Fruit fly (Drosophila melanogaster) whole organism, embryonic: Measurements from ENCODE around the gene CG31344.

Source experiments
- CG10321 ChIP-seq: fragments of 200-800 bp; sonication (Bioruptor generic); IDR thresholded peaks from 2 replicates; pipeline ENCODE4 v1.3.6; 2022; ENCODE audit warnings: missing biosample characterization, missing genetic modification characterization
- CG10979 ChIP-seq: fragments of 200-800 bp; sonication (Bioruptor generic); optimal IDR thresholded peaks from 2 replicates; lab custom pipeline; 2018; ENCODE audit warnings: missing biosample characterization, mild to moderate bottlenecking, missing genetic modification characterization, moderate library complexity
- CG12219 ChIP-seq: fragments of 200-800 bp; sonication (Bioruptor generic); optimal IDR thresholded peaks from 3 replicates; lab custom pipeline; 2018; ENCODE audit warnings: missing biosample characterization, mild to moderate bottlenecking, missing genetic modification characterization
- CG12769 ChIP-seq: fragments of 200-800 bp; sonication (Bioruptor generic); optimal IDR thresholded peaks from 2 replicates; lab custom pipeline; 2019; ENCODE audit warnings: missing biosample characterization, mild to moderate bottlenecking, missing genetic modification characterization, moderate library complexity
- CG13775 ChIP-seq: fragments of 200-800 bp; sonication (Bioruptor generic); optimal IDR thresholded peaks from 3 replicates; lab custom pipeline; 2017; ENCODE audit warnings: missing biosample characterization, mild to moderate bottlenecking, missing genetic modification characterization
- CG17186 ChIP-seq: fragments of 200-800 bp; sonication (Bioruptor generic); optimal IDR thresholded peaks from 3 replicates; lab custom pipeline; 2017; ENCODE audit warnings: missing biosample characterization, missing genetic modification reagents, missing genetic modification characterization
- CG17359 ChIP-seq: fragments of 200-800 bp; sonication (Bioruptor generic); optimal IDR thresholded peaks from 3 replicates; lab custom pipeline; 2018; ENCODE audit warnings: missing biosample characterization, mild to moderate bottlenecking, missing genetic modification characterization, moderate library complexity
- CG17802 ChIP-seq: fragments of 200-800 bp; sonication (Bioruptor generic); optimal IDR thresholded peaks from 2 replicates; lab custom pipeline; 2018; ENCODE audit warnings: missing biosample characterization, mild to moderate bottlenecking, missing genetic modification characterization, moderate library complexity
- CG31388 ChIP-seq: fragments of 200-800 bp; sonication (Bioruptor generic); optimal IDR thresholded peaks from 2 replicates; lab custom pipeline; 2016; ENCODE audit warnings: missing biosample characterization, missing genetic modification characterization
- CG32772 ChIP-seq: fragments of 200-800 bp; sonication (Bioruptor generic); IDR thresholded peaks from 2 replicates; pipeline ENCODE4 v1.3.6; 2022; ENCODE audit warnings: missing biosample characterization, missing genetic modification characterization
- CG33557 ChIP-seq: fragments of 200-800 bp; sonication (Bioruptor generic); optimal IDR thresholded peaks from 2 replicates; lab custom pipeline; 2019; ENCODE audit warnings: missing biosample characterization, mild to moderate bottlenecking, missing genetic modification characterization, moderate library complexity
- CG7556 ChIP-seq: fragments of 200-800 bp; sonication (Bioruptor generic); optimal IDR thresholded peaks from 2 replicates; lab custom pipeline; 2017; ENCODE audit warnings: missing biosample characterization, mild to moderate bottlenecking, missing genetic modification characterization
- CG7745 ChIP-seq: fragments of 200-800 bp; sonication (Bioruptor generic); optimal IDR thresholded peaks from 2 replicates; lab custom pipeline; 2018; ENCODE audit warnings: missing biosample characterization, mild to moderate bottlenecking, missing genetic modification characterization, moderate library complexity
- CG8290 ChIP-seq, 3 experiments: fragments of 200-800 bp; sonication (Bioruptor generic); optimal IDR thresholded peaks; 2 replicates each; lab custom pipeline; 2016 to 2019; ENCODE audit warnings: missing biosample characterization in 3 of 3, missing genetic modification characterization in 3 of 3, mild to moderate bottlenecking in 2 of 3, moderate library complexity in 1 of 3
- CG8924 ChIP-seq: fragments of 200-800 bp; optimal IDR thresholded peaks from 3 replicates; lab custom pipeline; 2019; ENCODE audit warnings: missing biosample characterization, mild to moderate bottlenecking, missing genetic modification characterization, moderate library complexity
- CG9437 ChIP-seq: fragments of 200-800 bp; sonication (Bioruptor generic); optimal IDR thresholded peaks from 2 replicates; lab custom pipeline; 2018; ENCODE audit warnings: missing biosample characterization, mild to moderate bottlenecking, missing genetic modification characterization
- CkIIα-i1 ChIP-seq: fragments of 200-800 bp; sonication (Bioruptor generic); IDR thresholded peaks from 2 replicates; pipeline ENCODE4 v1.3.6; 2022; ENCODE audit warnings: missing biosample characterization, missing genetic modification characterization
- Dip3 ChIP-seq: fragments of 200-800 bp; sonication (Bioruptor generic); optimal IDR thresholded peaks from 3 replicates; lab custom pipeline; 2016; ENCODE audit warnings: missing biosample characterization, missing genetic modification characterization
- Drgx ChIP-seq: fragments of 200-800 bp; sonication (Bioruptor generic); IDR thresholded peaks from 2 replicates; pipeline ENCODE4 v1.3.6; 2022; ENCODE audit warnings: missing biosample characterization, missing genetic modification characterization
- Fer1 ChIP-seq: fragments of 200-800 bp; sonication (Bioruptor generic); optimal IDR thresholded peaks from 2 replicates; lab custom pipeline; 2017; ENCODE audit warnings: missing biosample characterization, mild to moderate bottlenecking, missing genetic modification characterization
- HLH4C ChIP-seq: fragments of 200-800 bp; sonication (Bioruptor generic); IDR thresholded peaks from 3 replicates; pipeline ENCODE4 v1.3.6; 2022; ENCODE audit warnings: missing biosample characterization, missing genetic modification characterization; ENCODE audit not compliant: partially characterized antibody
- Lpt ChIP-seq: fragments of >200 bp; optimal IDR thresholded peaks from 2 replicates; lab custom pipeline; 2018; ENCODE audit warnings: missing biosample characterization, missing genetic modification characterization
- Nf-YC ChIP-seq: fragments of 200-800 bp; optimal IDR thresholded peaks from 3 replicates; lab custom pipeline; 2019; ENCODE audit warnings: missing biosample characterization, mild to moderate bottlenecking, missing genetic modification characterization, moderate library complexity
- Optix ChIP-seq: fragments of 200-800 bp; sonication (Bioruptor generic); IDR thresholded peaks from 3 replicates; pipeline ENCODE4 v1.3.6; 2022; ENCODE audit warnings: missing biosample characterization, missing genetic modification characterization
- Poxn ChIP-seq: fragments of 200-800 bp; sonication (Bioruptor generic); IDR thresholded peaks from 2 replicates; pipeline ENCODE4 v1.3.6; 2022; ENCODE audit warnings: missing biosample characterization, missing genetic modification characterization
- Tbp ChIP-seq: fragments of >200 bp; optimal IDR thresholded peaks from 2 replicates; lab custom pipeline; 2018; ENCODE audit warnings: missing biosample characterization, missing genetic modification characterization
- aop ChIP-seq: fragments of 200-800 bp; sonication (Bioruptor generic); IDR thresholded peaks from 2 replicates; pipeline ENCODE4 v1.3.6; 2022; ENCODE audit warnings: missing biosample characterization, missing genetic modification characterization
- ato ChIP-seq: fragments of 200-800 bp; sonication (Bioruptor generic); IDR thresholded peaks from 2 replicates; pipeline ENCODE4 v1.3.6; 2022; ENCODE audit warnings: missing biosample characterization, missing genetic modification characterization; ENCODE audit not compliant: partially characterized antibody
- bowl ChIP-seq: fragments of 200-800 bp; sonication (Bioruptor generic); IDR thresholded peaks from 2 replicates; pipeline ENCODE4 v1.3.6; 2022; ENCODE audit warnings: missing biosample characterization, missing genetic modification characterization
- cas ChIP-seq: fragments of 200-800 bp; sonication (Bioruptor generic); IDR thresholded peaks from 2 replicates; pipeline ENCODE4 v1.3.6; 2022; ENCODE audit warnings: missing biosample characterization, missing genetic modification characterization
- crc ChIP-seq: fragments of 200-800 bp; sonication (Bioruptor generic); optimal IDR thresholded peaks from 2 replicates; lab custom pipeline; 2016; ENCODE audit warnings: missing biosample characterization, missing genetic modification characterization
- en ChIP-seq: fragments of 200-800 bp; sonication (Bioruptor generic); optimal IDR thresholded peaks from 2 replicates; lab custom pipeline; 2016; ENCODE audit warnings: missing biosample characterization, missing genetic modification characterization
- ewg ChIP-seq: fragments of 200-800 bp; sonication (Bioruptor generic); optimal IDR thresholded peaks from 3 replicates; lab custom pipeline; 2017; ENCODE audit warnings: mild to moderate bottlenecking, missing biosample characterization, missing genetic modification reagents, missing genetic modification characterization
- gce ChIP-seq: fragments of 200-800 bp; sonication (Bioruptor generic); IDR thresholded peaks from 3 replicates; pipeline ENCODE4 v1.3.6; 2022; ENCODE audit warnings: missing biosample characterization, missing genetic modification characterization
- grau ChIP-seq: fragments of 200-800 bp; optimal IDR thresholded peaks from 3 replicates; lab custom pipeline; 2019; ENCODE audit warnings: missing biosample characterization, mild to moderate bottlenecking, missing genetic modification characterization, moderate library complexity
- gro ChIP-seq: fragments of 200-800 bp; sonication (Bioruptor generic); optimal IDR thresholded peaks from 2 replicates; lab custom pipeline; 2016; ENCODE audit warnings: missing biosample characterization, missing genetic modification characterization
- gsb ChIP-seq: fragments of 200-800 bp; sonication (Bioruptor generic); IDR thresholded peaks from 2 replicates; pipeline ENCODE4 v1.3.6; 2022; ENCODE audit warnings: missing biosample characterization, missing genetic modification characterization
- lov ChIP-seq, 2 experiments: fragments of 200-800 bp in 1 of 2; fragments of >200 bp in 1 of 2; sonication (Bioruptor generic) in 1 of 2; IDR thresholded peaks in 1 of 2; optimal IDR thresholded peaks in 1 of 2; 2 replicates in 1 of 2; 3 replicates in 1 of 2; pipeline versions ENCODE4 v1.3.6 to Lab custom; 2017 to 2022; ENCODE audit warnings: missing biosample characterization in 1 of 2, missing genetic modification characterization in 1 of 2
- mam ChIP-seq: fragments of 200-800 bp; sonication (Bioruptor generic); optimal IDR thresholded peaks from 3 replicates; lab custom pipeline; 2016; ENCODE audit warnings: missing biosample characterization, missing genetic modification characterization
- nau ChIP-seq: fragments of 200-800 bp; sonication (Bioruptor generic); optimal IDR thresholded peaks from 3 replicates; lab custom pipeline; 2017; ENCODE audit warnings: missing biosample characterization, mild to moderate bottlenecking, missing genetic modification characterization, missing genetic modification reagents
- nerfin-2 ChIP-seq: fragments of 200-800 bp; sonication (Bioruptor generic); IDR thresholded peaks from 2 replicates; pipeline ENCODE4 v1.3.6; 2022; ENCODE audit warnings: missing biosample characterization, missing genetic modification characterization; ENCODE audit not compliant: partially characterized antibody
- onecut ChIP-seq: fragments of 200-800 bp; sonication (Bioruptor generic); IDR thresholded peaks from 2 replicates; pipeline ENCODE4 v1.3.6; 2022; ENCODE audit warnings: missing biosample characterization, missing genetic modification characterization
- org-1 ChIP-seq: fragments of 200-800 bp; sonication (Bioruptor generic); optimal IDR thresholded peaks from 2 replicates; lab custom pipeline; 2017; ENCODE audit warnings: missing biosample characterization, missing genetic modification characterization
- ranshi ChIP-seq: fragments of 200-800 bp; sonication (Bioruptor generic); IDR thresholded peaks from 2 replicates; pipeline ENCODE4 v1.3.6; 2022; ENCODE audit warnings: missing biosample characterization, missing genetic modification characterization
- repo ChIP-seq: fragments of 200-800 bp; sonication (Bioruptor generic); optimal IDR thresholded peaks from 2 replicates; lab custom pipeline; 2016; ENCODE audit warnings: missing biosample characterization, missing genetic modification characterization
- sqz ChIP-seq: fragments of 200-800 bp; sonication (Bioruptor generic); optimal IDR thresholded peaks from 3 replicates; lab custom pipeline; 2018; ENCODE audit warnings: missing biosample characterization, mild to moderate bottlenecking, missing genetic modification characterization
- stwl ChIP-seq: fragments of 200-800 bp; sonication (Bioruptor generic); optimal IDR thresholded peaks from 3 replicates; lab custom pipeline; 2018; ENCODE audit warnings: missing biosample characterization, mild to moderate bottlenecking, missing genetic modification characterization, moderate library complexity
- sug ChIP-seq: fragments of 200-800 bp; optimal IDR thresholded peaks from 2 replicates; lab custom pipeline; 2019; ENCODE audit warnings: missing biosample characterization, mild to moderate bottlenecking, missing genetic modification characterization, moderate library complexity
- ttk ChIP-seq: fragments of 200-800 bp; sonication (Bioruptor generic); IDR thresholded peaks from 2 replicates; pipeline ENCODE4 v2.1.2; 2022; ENCODE audit warnings: missing biosample characterization, missing genetic modification characterization
- usp ChIP-seq: fragments of >200 bp; optimal IDR thresholded peaks from 2 replicates; lab custom pipeline; 2017; ENCODE audit warnings: missing biosample characterization, missing genetic modification characterization
- z ChIP-seq: fragments of 200-800 bp; sonication (Bioruptor generic); IDR thresholded peaks from 3 replicates; pipeline ENCODE4 v1.3.6; 2022; ENCODE audit warnings: missing biosample characterization, missing genetic modification characterization

CG31344 gene

dm6 chr3R:15250454-15250853, 25.3 kb upstream of the CG31344 start (continued):
- TF ChIP-seq gsb (GFP tag; lab: Robert Waterston, UW) = peak; percentile 57; the same call in 1 of the 2 replicates
- peak; percentile 34 for TF ChIP-seq Dip3 (GFP tag; lab: Kevin White, UChicago)
- no peak for TF ChIP-seq Tbp (GFP tag; lab: Kevin White, UChicago)
- TF ChIP-seq crc = no peak
- no peak for TF ChIP-seq sqz
- peak; percentile 45 for TF ChIP-seq CG10979 (tag; lab: Kevin White, UChicago)
- TF ChIP-seq usp (GFP tag; lab: Kevin White, UChicago) = no peak
- no peak for TF ChIP-seq z (GFP tag; lab: Robert Waterston, UW)
- peak; percentile 69 for TF ChIP-seq CG32772 (GFP tag; lab: Robert Waterston, UW)
- no peak for TF ChIP-seq CkIIα-i1 (GFP tag; lab: Robert Waterston, UW)
- TF ChIP-seq Poxn (GFP tag; lab: Robert Waterston, UW) = peak; percentile 43; the same call in 1 of the 2 replicates
- TF ChIP-seq CG17802 (tag; lab: Kevin White, UChicago) = no peak
- no peak for TF ChIP-seq en
- peak; percentile 87 for TF ChIP-seq CG7556 (GFP tag; lab: Kevin White, UChicago)
- TF ChIP-seq nau (GFP tag; lab: Kevin White, UChicago) = no peak
- TF ChIP-seq CG8924 (tag; lab: Kevin White, UChicago) = peak; percentile 67
- TF ChIP-seq lov (optimal IDR thresholded peaks at IDR 0.05; lab: Kevin White, UChicago) = no peak
- no peak for TF ChIP-seq lov (GFP tag; IDR thresholded peaks at IDR 0.05; lab: Robert Waterston, UW)
- TF ChIP-seq ranshi = peak; percentile 72
- TF ChIP-seq CG7745 (tag; lab: Kevin White, UChicago) = no peak
- no peak for TF ChIP-seq nerfin-2 (GFP tag; lab: Robert Waterston, UW)
- TF ChIP-seq CG10321 = peak; percentile 30; the same call in 1 of the 2 replicates
- TF ChIP-seq HLH4C (GFP tag; lab: Robert Waterston, UW) = no peak
- peak; percentile 68 for TF ChIP-seq ttk
- no peak for TF ChIP-seq CG8290 (GFP tag; optimal IDR thresholded peaks at IDR 0.05; lab: Kevin White, UChicago)
- TF ChIP-seq CG8290 (tag; optimal IDR thresholded peaks at IDR 0.05; lab: Kevin White, UChicago) = no peak
- TF ChIP-seq CG13775 (GFP tag; lab: Kevin White, UChicago) = peak; percentile 66
- TF ChIP-seq stwl (tag; lab: Kevin White, UChicago) = no peak
- no peak for TF ChIP-seq cas (GFP tag; lab: Robert Waterston, UW)
- peak; percentile 0 for TF ChIP-seq mam (GFP tag; lab: Kevin White, UChicago)
- no peak; the same call in 2 of the 3 replicates for TF ChIP-seq Optix (GFP tag; lab: Robert Waterston, UW)
- TF ChIP-seq CG17186 (GFP tag; lab: Kevin White, UChicago) = no peak
- TF ChIP-seq aop (GFP tag; lab: Robert Waterston, UW) = no peak
- TF ChIP-seq onecut (GFP tag; lab: Robert Waterston, UW) = peak; percentile 51
- TF ChIP-seq gro (GFP tag; lab: Kevin White, UChicago) = no peak
- TF ChIP-seq CG9437 = peak; percentile 41
- no peak for TF ChIP-seq CG12769 (tag; lab: Kevin White, UChicago)
- TF ChIP-seq Lpt (GFP tag; lab: Kevin White, UChicago) = no peak
- 0 out of 3 replicates have a peak, but pooled peaks have one; percentile 38 for TF ChIP-seq gce
- no peak for TF ChIP-seq ato (GFP tag; lab: Robert Waterston, UW)
- peak; percentile 62 for TF ChIP-seq org-1 (GFP tag; lab: Kevin White, UChicago)
- peak; percentile 23 for TF ChIP-seq CG12219 (GFP tag; lab: Kevin White, UChicago)
- peak; percentile 75 for TF ChIP-seq grau (tag; lab: Kevin White, UChicago)
- TF ChIP-seq ewg = peak; percentile 37
- no peak for TF ChIP-seq sug (tag; lab: Kevin White, UChicago)
- TF ChIP-seq CG31388 (GFP tag; lab: Kevin White, UChicago) = no peak
- TF ChIP-seq Fer1 = peak; percentile 89
- TF ChIP-seq repo (GFP tag; lab: Kevin White, UChicago) = no peak
- TF ChIP-seq Nf-YC = no peak
- TF ChIP-seq CG33557 (GFP tag; lab: Kevin White, UChicago) = no peak
- peak; percentile 69 for TF ChIP-seq CG17359 (tag; lab: Kevin White, UChicago)
- no peak for TF ChIP-seq bowl
- TF ChIP-seq Drgx (GFP tag; lab: Robert Waterston, UW) = peak; percentile 71
